Comparison of ENCODE assay signal across 5 fruit fly cellular contexts in the genomic region with DNA sequence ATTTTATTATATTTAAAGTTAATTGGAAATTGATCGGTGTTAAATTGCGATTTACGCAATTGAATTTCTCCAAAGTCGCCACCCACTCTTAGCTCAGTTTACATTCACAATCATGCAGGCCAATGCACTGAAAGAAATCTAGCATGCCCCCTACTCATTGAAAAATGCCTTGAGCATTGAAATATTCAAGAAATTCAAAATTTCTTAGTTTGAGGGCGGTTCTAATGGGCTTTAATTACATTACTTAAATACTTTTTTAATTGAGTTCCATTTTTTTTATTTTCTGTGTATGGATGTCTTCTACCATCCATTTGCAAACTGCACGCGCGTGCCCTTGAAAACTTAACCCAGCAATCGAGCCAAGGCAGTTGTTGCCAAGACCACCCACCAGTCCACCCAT.
TF ChIP-seq lines count a peak whose summit lies in the region.

No protein-coding gene starts in this region.

- no peak for TF ChIP-seq CTCF in whole organism, embryonic (GFP tag; optimal IDR thresholded peaks at IDR 0.05; lab: Kevin White, UChicago)

TF ChIP-seq in whole organism, adult, 20 proteins besides CTCF, POLR2A, EP300 and RAD21 (continues in another document):
- TF ChIP-seq Hr96 (GFP tag; optimal IDR thresholded peaks at IDR 0.05; lab: Kevin White, UChicago) (no peak), toe (GFP tag; optimal IDR thresholded peaks at IDR 0.05; lab: Kevin White, UChicago) (peak; percentile 25), cic (GFP tag; optimal IDR thresholded peaks at IDR 0.05; lab: Kevin White, UChicago) (no peak), ovo (GFP tag; optimal IDR thresholded peaks at IDR 0.05; lab: Kevin White, UChicago) (no peak), CG11617 (GFP tag; optimal IDR thresholded peaks at IDR 0.05; lab: Kevin White, UChicago) (no peak), tj (GFP tag; optimal IDR thresholded peaks at IDR 0.05; lab: Kevin White, UChicago) (no peak), cnc (optimal IDR thresholded peaks at IDR 0.05; lab: Kevin White, UChicago) (no peak), bab1 (GFP tag; optimal IDR thresholded peaks at IDR 0.05; lab: Kevin White, UChicago) (peak; percentile 12), CG7101 (tag; optimal IDR thresholded peaks at IDR 0.05; lab: Kevin White, UChicago) (peak; percentile 62), CG12768 (GFP tag; optimal IDR thresholded peaks at IDR 0.05; lab: Kevin White, UChicago) (no peak), CG7045 (GFP tag; optimal IDR thresholded peaks at IDR 0.05; lab: Kevin White, UChicago) (peak; percentile 1), kay (GFP tag; lab: Kevin White, UChicago; ENCODE audit: borderline replicate concordance) (no peak), Clk (GFP tag; optimal IDR thresholded peaks at IDR 0.05; lab: Kevin White, UChicago) (no peak), CG1620 (GFP tag; optimal IDR thresholded peaks at IDR 0.05; lab: Kevin White, UChicago) (no peak), CG33017 (tag; optimal IDR thresholded peaks at IDR 0.05; lab: Kevin White, UChicago) (peak; percentile 16), CG5204 (GFP tag; optimal IDR thresholded peaks at IDR 0.05; lab: Kevin White, UChicago) (peak; percentile 11), pad (GFP tag; optimal IDR thresholded peaks at IDR 0.05; lab: Kevin White, UChicago) (no peak), Crg-1 (GFP tag; optimal IDR thresholded peaks at IDR 0.05; lab: Kevin White, UChicago) (peak; percentile 29)

TF ChIP-seq in whole organism, embryonic, 481 proteins besides CTCF, POLR2A, EP300 and RAD21:
- TF ChIP-seq Drgx (GFP tag; IDR thresholded peaks at IDR 0.05; lab: Robert Waterston, UW) (peak; percentile 50; the same call in 1 of the 2 replicates), D19A (tag; optimal IDR thresholded peaks at IDR 0.05; lab: Kevin White, UChicago) (no peak)

TF ChIP-seq in whole organism, prepupa, 60 proteins besides CTCF, POLR2A, EP300 and RAD21 (continues in another document):
- TF ChIP-seq CG16779 (tag; optimal IDR thresholded peaks at IDR 0.05; lab: Kevin White, UChicago): no peak
- TF ChIP-seq Ets96B (tag; optimal IDR thresholded peaks at IDR 0.05; lab: Kevin White, UChicago): no peak
- no peak for TF ChIP-seq dac (GFP tag; optimal IDR thresholded peaks at IDR 0.05; lab: Kevin White, UChicago)
- no peak for TF ChIP-seq topi (GFP tag; optimal IDR thresholded peaks at IDR 0.05; lab: Kevin White, UChicago)
- no peak for TF ChIP-seq Hr38 (GFP tag; optimal IDR thresholded peaks at IDR 0.05; lab: Kevin White, UChicago)
- no peak for TF ChIP-seq Sox102F (GFP tag; optimal IDR thresholded peaks at IDR 0.05; lab: Kevin White, UChicago)
- peak; percentile 19 for TF ChIP-seq Sox14 (GFP tag; optimal IDR thresholded peaks at IDR 0.05; lab: Kevin White, UChicago)
- no peak for TF ChIP-seq Ets21C (GFP tag; optimal IDR thresholded peaks at IDR 0.05; lab: Kevin White, UChicago)
- TF ChIP-seq spab (GFP tag; optimal IDR thresholded peaks at IDR 0.05; lab: Kevin White, UChicago): no peak
- peak; percentile 24 for TF ChIP-seq Hr39 (GFP tag; optimal IDR thresholded peaks at IDR 0.05; lab: Kevin White, UChicago)
- TF ChIP-seq vri (GFP tag; optimal IDR thresholded peaks at IDR 0.05; lab: Kevin White, UChicago): no peak
- TF ChIP-seq CG10631 (GFP tag; optimal IDR thresholded peaks at IDR 0.05; lab: Kevin White, UChicago): no peak
- TF ChIP-seq CG10669 (GFP tag; optimal IDR thresholded peaks at IDR 0.05; lab: Kevin White, UChicago): no peak
- TF ChIP-seq CG6854 (GFP tag; optimal IDR thresholded peaks at IDR 0.05; lab: Kevin White, UChicago): no peak
- TF ChIP-seq fd59A (GFP tag; optimal IDR thresholded peaks at IDR 0.05; lab: Kevin White, UChicago): no peak
- TF ChIP-seq CG8119 (GFP tag; IDR thresholded peaks at IDR 0.05; lab: Robert Waterston, UW): peak; percentile 31; the same call in 1 of the 3 replicates
- peak; percentile 49 for TF ChIP-seq CG15336 (GFP tag; IDR thresholded peaks at IDR 0.05; lab: Robert Waterston, UW)
- TF ChIP-seq fkh (GFP tag; optimal IDR thresholded peaks at IDR 0.05; lab: Kevin White, UChicago): no peak
- TF ChIP-seq net (GFP tag; optimal IDR thresholded peaks at IDR 0.05; lab: Kevin White, UChicago): no peak
- peak; percentile 8 for TF ChIP-seq CG4318 (GFP tag; optimal IDR thresholded peaks at IDR 0.05; lab: Kevin White, UChicago)
- peak; percentile 45; the same call in 2 of the 3 replicates for TF ChIP-seq CG6163 (GFP tag; IDR thresholded peaks at IDR 0.05; lab: Robert Waterston, UW)
- TF ChIP-seq acj6 (GFP tag; optimal IDR thresholded peaks at IDR 0.05; lab: Kevin White, UChicago): no peak
- no peak for TF ChIP-seq salr (GFP tag; optimal IDR thresholded peaks at IDR 0.05; lab: Kevin White, UChicago)

TF ChIP-seq in whole organism, pupa, 21 proteins besides CTCF, POLR2A, EP300 and RAD21:
- peak; percentile 14 for TF ChIP-seq CG8301 (tag; optimal IDR thresholded peaks at IDR 0.05; lab: Kevin White, UChicago)
- TF ChIP-seq Ets98B (GFP tag; IDR thresholded peaks at IDR 0.05; lab: Robert Waterston, UW): peak; percentile 32; the same call in 1 of the 2 replicates
- no peak for TF ChIP-seq CG9948 (tag; optimal IDR thresholded peaks at IDR 0.05; lab: Kevin White, UChicago)
- TF ChIP-seq CG4496 (GFP tag; IDR thresholded peaks at IDR 0.05; lab: Robert Waterston, UW): peak; percentile 68
- 0 out of 2 replicates have a peak, but pooled peaks have one; percentile 21 for TF ChIP-seq CG12605 (GFP tag; IDR thresholded peaks at IDR 0.05; lab: Robert Waterston, UW)
- peak; percentile 6 for TF ChIP-seq CG17806 (tag; optimal IDR thresholded peaks at IDR 0.05; lab: Kevin White, UChicago)
- TF ChIP-seq fd96Ca (GFP tag; IDR thresholded peaks at IDR 0.05; lab: Robert Waterston, UW): peak; percentile 39; the same call in 1 of the 3 replicates
- no peak for TF ChIP-seq CG13204 (GFP tag; optimal IDR thresholded peaks at IDR 0.05; lab: Kevin White, UChicago)

TF ChIP-seq in whole organism, wandering third instar larva, 38 proteins besides CTCF, POLR2A, EP300 and RAD21:
- TF ChIP-seq jim (GFP tag; optimal IDR thresholded peaks at IDR 0.05; lab: Kevin White, UChicago) (no peak), Hnf4 (GFP tag; optimal IDR thresholded peaks at IDR 0.05; lab: Kevin White, UChicago) (peak; percentile 5), rgr (GFP tag; optimal IDR thresholded peaks at IDR 0.05; lab: Kevin White, UChicago) (peak; percentile 24), N (GFP tag; optimal IDR thresholded peaks at IDR 0.05; lab: Kevin White, UChicago) (no peak), ey (GFP tag; optimal IDR thresholded peaks at IDR 0.05; lab: Kevin White, UChicago) (peak; percentile 11), h (GFP tag; optimal IDR thresholded peaks at IDR 0.05; lab: Kevin White, UChicago) (peak; percentile 1), Myc (optimal IDR thresholded peaks at IDR 0.05; lab: Kevin White, UChicago) (no peak)
